Worm (Caenorhabditis elegans) whole organism, mixed stage, embryonic: Measurements from ENCODE around the gene atgp-2.
A peak's percentile ranks its signal among the peaks of the same experiment; 100 is the strongest.

Experiments
- M03D4.4 ChIP-seq: sonication (generic microtip); optimal IDR thresholded peaks from 2 replicates; lab custom pipeline; 2017; ENCODE audit warnings: mild to moderate bottlenecking, missing genetic modification characterization, missing compliant biosample characterization
- ceh-39 ChIP-seq: fragments of 150-350 bp; optimal IDR thresholded peaks from 2 replicates; lab custom pipeline; 2014; ENCODE audit warnings: missing biosample characterization, missing genetic modification characterization
- ceh-83 ChIP-seq: fragments of 200-800 bp; sonication (Bioruptor generic); optimal IDR thresholded peaks from 2 replicates; lab custom pipeline; 2018; ENCODE audit warnings: mild to moderate bottlenecking, missing genetic modification characterization, missing compliant biosample characterization
- ces-1 ChIP-seq: fragments of 150-350 bp; optimal IDR thresholded peaks from 2 replicates; lab custom pipeline; 2014; ENCODE audit warnings: missing biosample characterization, missing genetic modification reagents, missing genetic modification characterization
- cnd-1 ChIP-seq: fragments of 200-800 bp; sonication (Bioruptor generic); optimal IDR thresholded peaks from 2 replicates; lab custom pipeline; 2018; ENCODE audit warnings: mild to moderate bottlenecking, missing genetic modification characterization, missing compliant biosample characterization
- drap-1 ChIP-seq: fragments of 200-800 bp; sonication (Bioruptor generic); optimal IDR thresholded peaks from 3 replicates; lab custom pipeline; 2018; ENCODE audit warnings: mild to moderate bottlenecking, missing genetic modification characterization, missing compliant biosample characterization
- elt-1 ChIP-seq: sonication (generic microtip); optimal IDR thresholded peaks from 2 replicates; lab custom pipeline; 2017; ENCODE audit warnings: missing genetic modification characterization, mild to moderate bottlenecking, missing compliant biosample characterization, antibody characterized with exemption, moderate library complexity, borderline replicate concordance; ENCODE audit not compliant: insufficient read depth
- elt-3 ChIP-seq: fragments of 150-350 bp; optimal IDR thresholded peaks from 2 replicates; lab custom pipeline; 2014; ENCODE audit warnings: missing biosample characterization, missing genetic modification characterization
- ham-2 ChIP-seq: fragments of 200-800 bp; sonication (Bioruptor generic); optimal IDR thresholded peaks from 2 replicates; lab custom pipeline; 2018; ENCODE audit warnings: mild to moderate bottlenecking, missing genetic modification characterization, missing compliant biosample characterization
- lin-13 ChIP-seq: fragments of 150-350 bp; optimal IDR thresholded peaks from 2 replicates; lab custom pipeline; 2014; ENCODE audit warnings: missing biosample characterization, missing genetic modification characterization
- lin-32 ChIP-seq: fragments of 200-800 bp; sonication (Bioruptor generic); optimal IDR thresholded peaks from 2 replicates; lab custom pipeline; 2018; ENCODE audit warnings: mild to moderate bottlenecking, missing genetic modification characterization, missing compliant biosample characterization
- lsy-2 ChIP-seq: fragments of 150-350 bp; optimal IDR thresholded peaks from 2 replicates; lab custom pipeline; 2014; ENCODE audit warnings: missing biosample characterization, missing genetic modification characterization
- mab-5 ChIP-seq: fragments of 150-350 bp; optimal IDR thresholded peaks from 2 replicates; lab custom pipeline; 2014; ENCODE audit warnings: missing biosample characterization, missing genetic modification characterization
- mep-1 ChIP-seq: fragments of 150-350 bp; optimal IDR thresholded peaks from 2 replicates; lab custom pipeline; 2017; ENCODE audit warnings: missing biosample characterization, missing genetic modification reagents, missing genetic modification characterization, inconsistent platforms
- mls-2 ChIP-seq: sonication (generic microtip); optimal IDR thresholded peaks from 2 replicates; lab custom pipeline; 2016; ENCODE audit warnings: mild to moderate bottlenecking, missing genetic modification characterization, moderate library complexity, missing compliant biosample characterization
- nhr-12 ChIP-seq: fragments of 150-350 bp; optimal IDR thresholded peaks from 2 replicates; lab custom pipeline; 2014; ENCODE audit warnings: missing biosample characterization, missing genetic modification characterization
- nhr-2 ChIP-seq: fragments of 150-350 bp; optimal IDR thresholded peaks from 2 replicates; lab custom pipeline; 2014; ENCODE audit warnings: missing biosample characterization, missing genetic modification characterization
- nhr-237 ChIP-seq: fragments of 150-350 bp; optimal IDR thresholded peaks from 2 replicates; lab custom pipeline; 2014; ENCODE audit warnings: missing biosample characterization, missing genetic modification characterization
- nhr-28 ChIP-seq: fragments of 150-350 bp; optimal IDR thresholded peaks from 2 replicates; lab custom pipeline; 2014; ENCODE audit warnings: missing biosample characterization, missing genetic modification characterization
- nhr-76 ChIP-seq: sonication (generic microtip); optimal IDR thresholded peaks from 2 replicates; lab custom pipeline; 2017; ENCODE audit warnings: missing biosample characterization, missing genetic modification characterization
- pha-4 ChIP-seq: fragments of 150-350 bp; optimal IDR thresholded peaks from 2 replicates; lab custom pipeline; 2018; ENCODE audit warnings: missing biosample characterization, missing genetic modification reagents, missing genetic modification characterization
- sem-2 ChIP-seq: fragments of 200-800 bp; sonication (Bioruptor generic); optimal IDR thresholded peaks from 2 replicates; lab custom pipeline; 2018; ENCODE audit warnings: mild to moderate bottlenecking, missing genetic modification characterization, missing compliant biosample characterization
- snpc-4 ChIP-seq: fragments of 150-350 bp; optimal IDR thresholded peaks from 2 replicates; lab custom pipeline; 2014; ENCODE audit warnings: missing biosample characterization, missing genetic modification characterization
- sptf-1 ChIP-seq: sonication (generic microtip); optimal IDR thresholded peaks from 2 replicates; lab custom pipeline; 2017; ENCODE audit warnings: mild to moderate bottlenecking, missing genetic modification characterization, moderate library complexity, missing compliant biosample characterization
- tbx-8 ChIP-seq: fragments of 200-800 bp; sonication (Bioruptor generic); optimal IDR thresholded peaks from 2 replicates; lab custom pipeline; 2018; ENCODE audit warnings: mild to moderate bottlenecking, missing genetic modification characterization, moderate library complexity, missing compliant biosample characterization
- unc-39 ChIP-seq: fragments of 150-350 bp; optimal IDR thresholded peaks from 2 replicates; lab custom pipeline; 2014; ENCODE audit warnings: missing biosample characterization, missing genetic modification characterization
- unc-62 ChIP-seq: fragments of 150-350 bp; optimal IDR thresholded peaks from 2 replicates; lab custom pipeline; 2014; ENCODE audit warnings: missing biosample characterization, missing genetic modification reagents, missing genetic modification characterization
- zip-8 ChIP-seq: fragments of 150-350 bp; optimal IDR thresholded peaks from 2 replicates; lab custom pipeline; 2014; ENCODE audit warnings: missing biosample characterization, missing genetic modification characterization
- ztf-11 ChIP-seq: fragments of 150-350 bp; optimal IDR thresholded peaks from 2 replicates; lab custom pipeline; 2014; ENCODE audit warnings: missing biosample characterization, missing genetic modification characterization

atgp-2 gene

ce11 chrII:14643983-14644382 lies at the start of gene atgp-2:
atgp-2 (minus strand) TSS chrII:14644083.
- no peak for TF ChIP-seq M03D4.4
- TF ChIP-seq unc-62 (GFP tag; lab: Kevin White, UChicago): no peak
- TF ChIP-seq nhr-237 (tag; lab: Kevin White, UChicago): no peak
- TF ChIP-seq lin-32 (GFP tag; lab: Kevin White, UChicago): no peak
- no peak for TF ChIP-seq nhr-28 (tag; lab: Kevin White, UChicago)
- TF ChIP-seq drap-1 (GFP tag; lab: Kevin White, UChicago): no peak
- no peak for TF ChIP-seq ham-2 (GFP tag; lab: Kevin White, UChicago)
- TF ChIP-seq ceh-83 (GFP tag; lab: Kevin White, UChicago): no peak
- TF ChIP-seq ztf-11: no peak
- TF ChIP-seq mep-1 (tag; lab: Kevin White, UChicago): no peak
- TF ChIP-seq pha-4 (tag; lab: Kevin White, UChicago): no peak
- TF ChIP-seq cnd-1: no peak
- TF ChIP-seq nhr-2: no peak
- TF ChIP-seq lsy-2: no peak
- TF ChIP-seq nhr-12: no peak
- no peak for TF ChIP-seq ces-1 (GFP tag; lab: Kevin White, UChicago)
- no peak for TF ChIP-seq sem-2 (GFP tag; lab: Kevin White, UChicago)
- no peak for TF ChIP-seq zip-8 (tag; lab: Kevin White, UChicago)
- no peak for TF ChIP-seq snpc-4 (tag; lab: Kevin White, UChicago)
- TF ChIP-seq, all 35 proteins: peak for 0

- no peak for TF ChIP-seq unc-39
- peak; percentile 90 for TF ChIP-seq pha-4 (tag; lab: Kevin White, UChicago)
- TF ChIP-seq, all 35 proteins: peak for 1
Observed at ce11 chrII:14684377-14684776, 40.5 kb upstream of the atgp-2 start, which contains the start of gene unc-52. unc-52 (minus strand) TSS chrII:14684456.

- no peak for TF ChIP-seq elt-3 (tag; lab: Kevin White, UChicago)
- no peak for TF ChIP-seq nhr-12
- no peak for TF ChIP-seq ceh-83 (GFP tag; lab: Kevin White, UChicago)
- no peak for TF ChIP-seq lin-32 (GFP tag; lab: Kevin White, UChicago)
- no peak for TF ChIP-seq M03D4.4
- TF ChIP-seq ham-2 (GFP tag; lab: Kevin White, UChicago): no peak
- TF ChIP-seq nhr-237 (tag; lab: Kevin White, UChicago): no peak
- no peak for TF ChIP-seq lin-13 (tag; lab: Kevin White, UChicago)
- TF ChIP-seq lsy-2: no peak
- TF ChIP-seq nhr-76: no peak
- TF ChIP-seq, all 35 proteins: peak for 0
Observed at ce11 chrII:14683646-14684045, 39.8 kb upstream of the atgp-2 start.

ce11 chrII:14678157-14678556 lies 34.3 kb upstream of the atgp-2 start, which contains the start of gene hhat-1:
hhat-1 (plus strand) TSS chrII:14678457.
- TF ChIP-seq ces-1 (GFP tag; lab: Kevin White, UChicago): peak; percentile 44
- peak; percentile 46 for TF ChIP-seq ham-2 (GFP tag; lab: Kevin White, UChicago)
- no peak for TF ChIP-seq ceh-39 (tag; lab: Kevin White, UChicago)

ce11 chrII:14673636-14674035 lies 29.8 kb upstream of the atgp-2 start:
- no peak for TF ChIP-seq tbx-8 (GFP tag; lab: Kevin White, UChicago)
- no peak for TF ChIP-seq drap-1 (GFP tag; lab: Kevin White, UChicago)
- no peak for TF ChIP-seq nhr-237 (tag; lab: Kevin White, UChicago)
- TF ChIP-seq ham-2 (GFP tag; lab: Kevin White, UChicago): peak; percentile 26
- no peak for TF ChIP-seq elt-1 (tag; lab: Kevin White, UChicago)
- TF ChIP-seq elt-3 (tag; lab: Kevin White, UChicago): no peak
- TF ChIP-seq nhr-2: no peak

- TF ChIP-seq mab-5 (tag; lab: Kevin White, UChicago) (no peak), unc-39 (no peak), nhr-76 (no peak), nhr-28 (tag; lab: Kevin White, UChicago) (no peak), lin-13 (tag; lab: Kevin White, UChicago) (no peak), sptf-1 (no peak), ztf-11 (no peak), elt-1 (tag; lab: Kevin White, UChicago) (no peak), M03D4.4 (no peak), cnd-1 (no peak), nhr-12 (no peak), nhr-2 (no peak), snpc-4 (tag; lab: Kevin White, UChicago) (no peak), ceh-83 (GFP tag; lab: Kevin White, UChicago) (no peak), mls-2 (tag; lab: Kevin White, UChicago) (no peak), zip-8 (tag; lab: Kevin White, UChicago) (no peak), ceh-39 (tag; lab: Kevin White, UChicago) (no peak)
Observed at ce11 chrII:14672095-14672494, 28.2 kb upstream of the atgp-2 start.
